Fruit fly (Drosophila melanogaster): ENCODE measurements around the gene Tlk.

DNA sequence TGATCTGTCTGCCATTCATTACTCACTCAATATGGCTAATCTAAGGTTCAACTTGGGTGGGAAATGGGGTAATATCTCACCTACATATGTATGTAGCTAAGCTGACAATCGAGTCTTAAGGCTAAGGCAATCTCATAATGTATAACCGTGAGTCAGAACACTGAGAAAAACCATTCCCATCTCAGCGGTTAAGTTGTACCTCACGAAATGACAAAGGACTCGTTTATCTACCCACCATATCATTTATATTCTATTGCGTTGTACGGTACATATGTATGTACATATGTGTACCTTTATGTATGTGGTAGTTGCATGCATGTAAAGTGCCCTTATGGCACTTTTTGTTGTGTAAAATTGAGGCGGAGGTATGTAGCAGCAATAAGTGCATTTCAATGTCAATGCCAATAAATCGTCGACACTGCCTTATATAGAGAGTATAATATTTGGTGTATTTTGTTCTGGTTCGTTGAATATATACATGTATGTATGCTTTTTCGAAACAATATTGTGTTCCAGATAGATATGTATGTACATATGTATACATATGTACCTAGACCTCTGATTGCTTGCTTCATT lies 43.2 kb downstream of the Tlk start:
- TF ChIP-seq CG17806 (tag; optimal IDR thresholded peaks at IDR 0.05) (no peak), Ets98B (GFP tag; IDR thresholded peaks at IDR 0.05) (no peak), CG10348 (GFP tag; IDR thresholded peaks at IDR 0.05) (no peak), gl (tag; optimal IDR thresholded peaks at IDR 0.05) (no peak), CG8159 (tag; optimal IDR thresholded peaks at IDR 0.05) (no peak), CG15710 (tag; optimal IDR thresholded peaks at IDR 0.05) (no peak)

Measured in whole organism, pupa.